Worm (Caenorhabditis elegans) whole organism, midembryonic: ENCODE data around the gene msrp-5.

Source experiments
- T22C8.4 ChIP-seq: fragments of 200-800 bp; sonication (Bioruptor generic); IDR thresholded peaks from 2 replicates; pipeline ENCODE4 v1.3.6; 2022; ENCODE audit warnings: missing genetic modification characterization, missing compliant biosample characterization
- cog-1 ChIP-seq: sonication (generic microtip); optimal IDR thresholded peaks from 2 replicates; lab custom pipeline; 2016; ENCODE audit warnings: missing genetic modification characterization, missing compliant biosample characterization
- flt-1 ChIP-seq: fragments of 200-800 bp; sonication (Bioruptor generic); IDR thresholded peaks from 2 replicates; pipeline ENCODE4 v1.3.6; 2022; ENCODE audit warnings: missing genetic modification characterization, missing compliant biosample characterization
- klf-2 ChIP-seq: fragments of 200-800 bp; sonication (Bioruptor generic); conservative IDR thresholded peaks from 2 replicates; pipeline ENCODE4 v1.3.6; 2022; ENCODE audit warnings: missing genetic modification reagents, missing genetic modification characterization, missing compliant biosample characterization
- med-1 ChIP-seq: sonication (generic microtip); optimal IDR thresholded peaks from 2 replicates; lab custom pipeline; 2017; ENCODE audit warnings: missing genetic modification characterization, mild to moderate bottlenecking, missing compliant biosample characterization, antibody characterized with exemption, missing genetic modification reagents; ENCODE audit not compliant: insufficient read depth
- ref-1 ChIP-seq: fragments of 200-800 bp; sonication (Bioruptor generic); conservative IDR thresholded peaks from 2 replicates; pipeline ENCODE4 v1.3.6; 2022; ENCODE audit warnings: missing genetic modification reagents, missing genetic modification characterization, missing compliant biosample characterization
- tab-1 ChIP-seq: fragments of 200-800 bp; sonication (Bioruptor generic); IDR thresholded peaks from 2 replicates; pipeline ENCODE4 v1.3.6; 2022; ENCODE audit warnings: missing genetic modification characterization, missing compliant biosample characterization
- ztf-23 ChIP-seq: fragments of 200-800 bp; sonication (Bioruptor generic); IDR thresholded peaks from 2 replicates; pipeline ENCODE4 v1.3.6; 2022; ENCODE audit warnings: missing genetic modification reagents, missing genetic modification characterization, missing compliant biosample characterization
- ztf-29 ChIP-seq: fragments of 200-800 bp; sonication (Bioruptor generic); IDR thresholded peaks from 2 replicates; pipeline ENCODE4 v1.3.6; 2022; ENCODE audit warnings: missing genetic modification reagents, missing genetic modification characterization, missing compliant biosample characterization

The msrp-5 gene

DNA sequence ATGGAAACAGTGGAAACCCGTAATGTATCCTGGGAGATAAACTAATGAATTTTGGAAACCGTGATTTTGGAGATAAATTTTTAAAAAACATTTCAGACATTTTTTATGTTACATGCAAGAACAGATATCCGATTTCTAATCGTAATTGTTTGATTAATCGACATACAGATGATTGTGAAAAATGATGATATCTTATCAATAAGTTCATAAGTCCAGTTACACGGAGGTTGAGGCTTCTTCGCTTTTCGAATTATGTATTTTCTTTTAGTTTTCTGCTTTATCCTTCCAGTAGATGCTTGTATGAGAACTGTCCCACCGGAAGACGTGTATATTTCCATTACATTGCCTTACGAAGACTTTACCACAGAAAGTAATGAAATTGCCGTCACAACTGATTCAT, 48.9 kb downstream of the msrp-5 start, which contains the start of gene F22E5.22:
Gene F22E5.22 (plus strand): TSS at position 301 of the 400 bp plus-strand sequence.
- TF ChIP-seq flt-1 (GFP tag; lab: Robert Waterston, UW) (no peak), klf-2 (GFP tag; lab: Robert Waterston, UW) (no peak), med-1 (GFP tag; lab: Kevin White, UChicago) (no peak), T22C8.4 (GFP tag; lab: Robert Waterston, UW) (no peak), ztf-23 (GFP tag; lab: Robert Waterston, UW) (no peak), ref-1 (GFP tag; lab: Robert Waterston, UW) (no peak), tab-1 (GFP tag; lab: Robert Waterston, UW) (no peak), ztf-29 (GFP tag; lab: Robert Waterston, UW) (no peak), cog-1 (no peak)
